Fruit fly (Drosophila melanogaster) whole organism, prepupa: ENCODE data around the gene Tace.

ENCODE experiments used
- CG6854 ChIP-seq: fragments of 200-800 bp; sonication (Bioruptor generic); optimal IDR thresholded peaks from 2 replicates; lab custom pipeline; 2017; ENCODE audit warnings: missing biosample characterization, mild to moderate bottlenecking, missing genetic modification characterization
- Lpt ChIP-seq: fragments of 200-800 bp; sonication (Bioruptor generic); optimal IDR thresholded peaks from 3 replicates; lab custom pipeline; 2016; ENCODE audit warnings: missing biosample characterization, missing genetic modification characterization
- Met ChIP-seq: fragments of 200-800 bp; sonication (Bioruptor generic); optimal IDR thresholded peaks from 3 replicates; lab custom pipeline; 2016; ENCODE audit warnings: missing biosample characterization, missing genetic modification characterization
- dsx ChIP-seq: fragments of 200-800 bp; optimal IDR thresholded peaks from 3 replicates; lab custom pipeline; 2019; ENCODE audit warnings: missing biosample characterization, mild to moderate bottlenecking, missing genetic modification characterization, moderate library complexity; ENCODE audit not compliant: poor library complexity, severe bottlenecking
- lz ChIP-seq: fragments of 200-800 bp; sonication (Bioruptor generic); optimal IDR thresholded peaks from 3 replicates; lab custom pipeline; 2016; ENCODE audit warnings: missing biosample characterization, missing genetic modification characterization
- net ChIP-seq: fragments of 200-800 bp; sonication (Bioruptor generic); optimal IDR thresholded peaks from 3 replicates; lab custom pipeline; 2016; ENCODE audit warnings: missing biosample characterization, missing genetic modification characterization

DNA sequence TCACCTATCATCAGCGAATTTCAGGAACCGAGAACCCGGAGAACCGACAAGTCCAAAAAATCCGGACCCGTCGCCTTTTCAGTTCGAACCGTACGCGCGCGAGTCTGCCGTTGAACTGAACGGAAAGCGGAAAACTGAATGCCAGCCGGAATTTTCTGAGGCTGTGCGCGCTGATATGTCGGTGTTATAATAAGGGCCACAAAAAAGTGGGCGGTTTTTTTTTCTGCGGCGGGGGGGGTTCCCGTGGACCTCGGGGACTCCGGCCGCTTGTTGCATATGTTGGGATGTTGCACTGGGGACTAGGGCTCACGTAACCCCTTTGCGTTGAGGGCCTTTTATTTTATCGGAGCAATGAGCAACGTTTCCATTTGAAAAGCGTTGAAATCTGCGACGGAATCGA lies 31.0 kb upstream of the Tace start, which contains the start of gene TkR99D:
- no peak for TF ChIP-seq Met
- no peak for TF ChIP-seq lz (GFP tag; lab: Kevin White, UChicago)
- TF ChIP-seq dsx (GFP tag; lab: Kevin White, UChicago) = no peak
- TF ChIP-seq Lpt (GFP tag; lab: Kevin White, UChicago) = no peak
- TF ChIP-seq CG6854 = no peak
- TF ChIP-seq net (GFP tag; lab: Kevin White, UChicago) = no peak
